Worm (Caenorhabditis elegans): Measurements from ENCODE around the gene pcdr-1.
A peak's percentile ranks its signal among the peaks of the same experiment; 100 is the strongest.

The pcdr-1 gene

DNA sequence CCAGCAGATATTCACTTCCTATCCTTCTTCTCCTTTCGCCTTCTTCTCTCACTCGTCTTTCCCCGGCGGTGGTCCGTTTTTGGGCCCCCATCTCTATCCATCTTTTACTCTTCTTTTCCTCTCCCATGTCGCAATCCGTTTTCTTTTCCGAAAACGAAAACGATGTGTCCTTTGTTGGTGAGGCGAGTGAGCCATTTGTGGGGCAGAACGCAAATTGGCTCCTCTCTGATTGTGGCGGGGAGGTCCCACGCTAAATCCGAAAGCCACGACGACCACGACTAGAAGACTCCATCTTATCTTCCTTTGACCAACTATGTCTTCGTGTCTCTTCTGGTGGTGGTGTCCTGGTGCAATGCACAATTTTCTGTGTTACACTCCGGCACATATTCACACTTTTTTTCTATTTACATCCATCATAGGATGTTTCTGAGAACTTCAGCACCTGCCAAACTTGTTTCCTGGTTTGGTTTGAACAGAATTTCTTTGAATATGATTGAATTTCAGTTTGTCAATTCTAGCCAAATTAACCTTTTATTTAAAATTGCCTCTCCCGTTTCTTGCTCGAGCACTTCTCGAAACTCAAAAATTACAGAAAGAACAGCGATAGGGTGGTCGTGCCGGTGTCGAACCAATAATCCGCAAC, at the start of gene pcdr-1:
pcdr-1 (plus strand) TSS at position 593 of the 643 bp plus-strand sequence.
- TF ChIP-seq fkh-6 (tag; optimal IDR thresholded peaks at IDR 0.05) (no peak), ceh-24 (tag; optimal IDR thresholded peaks at IDR 0.05) (no peak), ceh-18 (tag; optimal IDR thresholded peaks at IDR 0.05) (no peak), ceh-45 (GFP tag; IDR thresholded peaks at IDR 0.05) (no peak), sdc-2 (tag; optimal IDR thresholded peaks at IDR 0.05) (no peak), rnt-1 (tag; optimal IDR thresholded peaks at IDR 0.05) (no peak), C38D4.7 (GFP tag; optimal IDR thresholded peaks at IDR 0.05) (no peak), unc-42 (tag; optimal IDR thresholded peaks at IDR 0.05) (peak; percentile 24), ref-2 (tag; optimal IDR thresholded peaks at IDR 0.05) (peak; percentile 7), lim-6 (tag; optimal IDR thresholded peaks at IDR 0.05) (no peak), pax-1 (tag; optimal IDR thresholded peaks at IDR 0.05) (no peak), ceh-22 (tag; optimal IDR thresholded peaks at IDR 0.05) (no peak), pha-2 (tag; optimal IDR thresholded peaks at IDR 0.05) (no peak), lin-11 (tag; optimal IDR thresholded peaks at IDR 0.05) (no peak), sox-2 (GFP tag; IDR thresholded peaks at IDR 0.05) (no peak), ttx-3 (tag; optimal IDR thresholded peaks at IDR 0.05) (no peak), ceh-31 (tag; optimal IDR thresholded peaks at IDR 0.05) (peak; percentile 17), ceh-2 (tag; optimal IDR thresholded peaks at IDR 0.05) (no peak), mec-3 (tag; optimal IDR thresholded peaks at IDR 0.05; ENCODE audit: borderline replicate concordance) (no peak)

- TF ChIP-seq ceh-34 (tag; optimal IDR thresholded peaks at IDR 0.05) (peak; percentile 67), unc-42 (tag; optimal IDR thresholded peaks at IDR 0.05) (peak; percentile 29), tbx-7 (tag; optimal IDR thresholded peaks at IDR 0.05) (no peak), unc-86 (tag; optimal IDR thresholded peaks at IDR 0.05) (no peak), ceh-9 (tag; optimal IDR thresholded peaks at IDR 0.05) (no peak), ets-4 (tag; optimal IDR thresholded peaks at IDR 0.05) (no peak), unc-55 (GFP tag; optimal IDR thresholded peaks at IDR 0.05) (no peak), lin-11 (tag; optimal IDR thresholded peaks at IDR 0.05) (no peak)
These were observed 49.4 kb upstream of the pcdr-1 start for ce11 chrX:15617168-15617567.

- TF ChIP-seq odd-2 (tag; optimal IDR thresholded peaks at IDR 0.05) (no peak), che-1 (tag; optimal IDR thresholded peaks at IDR 0.05) (no peak), ttx-3 (tag; optimal IDR thresholded peaks at IDR 0.05) (no peak), pax-1 (tag; optimal IDR thresholded peaks at IDR 0.05) (no peak), ceh-48 (tag; optimal IDR thresholded peaks at IDR 0.05) (no peak), sdc-2 (tag; optimal IDR thresholded peaks at IDR 0.05) (no peak), ref-2 (tag; optimal IDR thresholded peaks at IDR 0.05) (no peak), sox-2 (GFP tag; IDR thresholded peaks at IDR 0.05) (no peak), ceh-31 (tag; optimal IDR thresholded peaks at IDR 0.05) (no peak), mec-3 (tag; optimal IDR thresholded peaks at IDR 0.05; ENCODE audit: borderline replicate concordance) (no peak), elt-2 (tag; optimal IDR thresholded peaks at IDR 0.05) (no peak), zip-5 (tag; optimal IDR thresholded peaks at IDR 0.05) (no peak), nhr-11 (tag; optimal IDR thresholded peaks at IDR 0.05) (no peak), ztf-16 (tag; optimal IDR thresholded peaks at IDR 0.05) (no peak), C08G9.2 (tag; optimal IDR thresholded peaks at IDR 0.05) (no peak), C38D4.7 (GFP tag; optimal IDR thresholded peaks at IDR 0.05) (no peak), unc-42 (tag; optimal IDR thresholded peaks at IDR 0.05) (no peak), ceh-19 (GFP tag; optimal IDR thresholded peaks at IDR 0.05) (no peak), dmd-4 (tag; optimal IDR thresholded peaks at IDR 0.05; ENCODE audit: borderline replicate concordance) (no peak)
These were observed 47.3 kb upstream of the pcdr-1 start for ce11 chrX:15619273-15619672.

DNA sequence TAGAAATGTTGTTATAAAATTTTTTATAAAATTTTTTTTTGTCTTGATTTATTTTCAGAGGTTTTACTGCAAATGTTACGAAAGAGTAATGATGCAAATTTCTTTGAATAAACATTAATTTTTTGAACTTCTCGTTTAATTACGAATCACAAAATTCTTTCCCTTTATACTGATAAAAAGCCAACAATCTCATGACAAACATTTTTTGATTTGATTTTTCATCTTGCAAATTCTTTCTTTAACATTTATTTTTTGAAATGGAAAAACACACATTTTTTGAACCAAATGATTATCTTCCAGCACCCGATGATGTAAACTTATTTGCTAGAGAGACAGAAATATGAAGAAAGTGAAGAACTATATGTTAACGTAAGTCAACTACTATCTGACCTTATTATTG, 46.4 kb upstream of the pcdr-1 start, which contains the start of gene K09E9.1:
K09E9.1 (plus strand) TSS at position 301 of the 400 bp plus-strand sequence.
- TF ChIP-seq ceh-9 (tag; optimal IDR thresholded peaks at IDR 0.05) = no peak
